Fruit fly (Drosophila melanogaster): Measurements from ENCODE around the gene Ada3.
A peak's percentile ranks its signal among the peaks of the same experiment; 100 is the strongest.

Gene Ada3

DNA sequence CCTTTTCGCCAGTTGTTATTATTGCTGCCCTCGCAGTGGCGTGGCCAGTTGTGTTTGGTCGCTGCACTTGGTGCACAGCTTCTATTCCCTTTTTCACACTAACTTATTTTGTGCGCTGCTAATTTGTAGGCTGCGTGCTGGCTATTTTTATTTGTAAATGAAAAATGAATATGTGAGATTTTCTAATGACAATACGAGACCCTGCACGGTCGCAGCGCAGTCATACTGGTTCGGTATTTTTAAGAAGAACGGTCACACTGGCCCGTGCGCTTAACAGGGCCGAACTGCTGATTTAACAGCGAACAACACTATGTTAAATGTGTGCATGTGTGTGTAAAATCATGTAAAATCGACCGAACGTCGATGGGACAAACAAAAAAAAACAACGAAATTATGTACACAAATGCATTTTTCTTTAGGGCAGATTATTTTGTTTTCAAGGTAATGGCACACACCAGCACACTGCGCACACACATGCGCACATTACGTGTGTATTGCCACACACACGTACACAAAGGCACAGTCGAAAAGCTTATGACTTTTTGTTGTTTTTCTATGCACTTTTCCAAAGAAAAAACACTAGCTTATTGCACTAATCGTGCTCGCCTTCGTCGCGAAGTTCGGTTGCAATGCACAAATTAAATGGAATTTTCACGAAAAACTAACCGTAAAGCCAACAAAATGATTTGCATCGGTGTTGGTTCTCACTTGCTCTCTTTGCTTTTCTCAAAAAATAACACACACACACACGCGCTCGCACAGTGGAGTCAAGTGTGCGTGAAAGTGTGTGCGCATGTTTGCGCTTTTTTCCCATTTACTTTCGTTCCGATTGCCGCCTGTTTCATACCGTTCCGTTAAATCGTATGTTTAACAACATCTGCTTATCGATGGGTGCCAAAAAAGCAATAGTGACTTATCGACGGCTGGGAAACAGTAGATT is 51.6 kb downstream of the Ada3 start, which contains the start of gene ari-1 (continued):
- TF ChIP-seq CG14860 (GFP tag; IDR thresholded peaks at IDR 0.05; ENCODE audit: partially characterized antibody) (0 out of 3 replicates have a peak, but pooled peaks have one; percentile 29), CG16863 (GFP tag; optimal IDR thresholded peaks at IDR 0.05) (no peak), CG9797 (GFP tag; optimal IDR thresholded peaks at IDR 0.05) (peak; percentile 79), CG13123 (GFP tag; optimal IDR thresholded peaks at IDR 0.05) (no peak), Bgb (GFP tag; IDR thresholded peaks at IDR 0.05; ENCODE audit: partially characterized antibody) (peak; percentile 60; the same call in 1 of the 2 replicates), CG7372 (GFP tag; IDR thresholded peaks at IDR 0.05) (no peak), lbe (GFP tag; optimal IDR thresholded peaks at IDR 0.05) (peak; percentile 17), chinmo (GFP tag; IDR thresholded peaks at IDR 0.05; ENCODE audit: partially characterized antibody) (0 out of 4 replicates have a peak, but pooled peaks have one; percentile 53), CG10274 (GFP tag; optimal IDR thresholded peaks at IDR 0.05) (no peak), z (GFP tag; IDR thresholded peaks at IDR 0.05) (no peak), bab2 (GFP tag; optimal IDR thresholded peaks at IDR 0.05) (no peak), Adf1 (GFP tag; IDR thresholded peaks at IDR 0.05) (no peak)

All from whole organism, embryonic.